Fruit fly (Drosophila melanogaster): ENCODE measurements around the gene Pp2B-14D.

dm6 chrX:16593418-16593817 is 33.6 kb upstream of the Pp2B-14D start, which contains the start of the genes SMC3 and Ubc7:
- no peak for TF ChIP-seq psq (GFP tag; optimal IDR thresholded peaks at IDR 0.05)
- TF ChIP-seq brk (GFP tag; optimal IDR thresholded peaks at IDR 0.05) = no peak
- TF ChIP-seq usp (GFP tag; optimal IDR thresholded peaks at IDR 0.05) = no peak
- TF ChIP-seq lola (GFP tag; optimal IDR thresholded peaks at IDR 0.05) = no peak
- TF ChIP-seq Mio (GFP tag; optimal IDR thresholded peaks at IDR 0.05) = no peak
